Fruit fly (Drosophila melanogaster) ovary, adult (tissue): ENCODE data around the gene CG9590.

Experiments used
- CG17801 ChIP-seq: fragments of 200-800 bp; optimal IDR thresholded peaks from 2 replicates; lab custom pipeline; 2019; ENCODE audit warnings: missing biosample characterization, mild to moderate bottlenecking, missing genetic modification characterization, moderate library complexity; ENCODE audit not compliant: partially characterized antibody

CG9590 gene

dm6 chr3R:15804678-15805077, 18.2 kb downstream of the CG9590 start:
- no peak for TF ChIP-seq CG17801 (GFP tag; lab: Kevin White, UChicago)

DNA sequence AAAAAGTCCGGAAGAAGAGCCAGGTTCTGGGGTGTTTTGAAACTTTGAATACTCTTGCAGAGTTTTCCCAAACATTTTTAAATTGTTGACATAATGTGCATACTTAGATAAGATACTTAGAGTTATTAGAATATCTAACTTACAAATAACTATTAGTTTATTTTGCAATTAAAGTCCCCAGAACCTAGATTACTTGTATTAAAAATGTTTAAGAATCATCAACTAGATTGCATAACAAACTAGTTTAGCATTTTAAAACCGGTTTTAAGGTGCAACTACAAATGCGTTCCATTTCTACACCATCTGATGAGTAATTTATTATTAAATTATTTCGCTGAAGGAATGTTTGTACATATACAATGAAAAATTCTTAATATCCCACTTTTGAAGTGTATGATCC, 19.8 kb downstream of the CG9590 start:
- TF ChIP-seq CG17801 (GFP tag; lab: Kevin White, UChicago) = no peak

DNA sequence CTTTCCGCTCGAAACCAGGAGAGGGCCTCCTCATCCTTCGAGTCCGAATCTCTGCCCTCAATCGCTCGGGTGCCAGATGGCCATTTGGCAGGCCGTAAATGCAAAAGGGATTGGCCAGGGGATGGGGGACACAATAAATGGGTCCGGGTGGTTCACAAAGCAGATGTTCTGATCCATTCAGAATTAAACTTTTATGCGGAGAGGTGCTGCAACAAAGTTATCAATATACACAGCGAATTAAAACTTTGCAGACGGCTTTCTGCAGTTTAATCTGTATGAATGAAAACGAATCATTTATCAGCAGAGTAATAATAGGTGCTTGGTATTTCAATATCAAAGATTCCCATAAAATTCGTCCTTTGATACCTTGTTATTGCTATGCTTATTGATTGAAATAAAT, 20.8 kb downstream of the CG9590 start:
- TF ChIP-seq CG17801 (GFP tag; lab: Kevin White, UChicago) = no peak

- TF ChIP-seq CG17801 (GFP tag; lab: Kevin White, UChicago) = no peak
Observed at dm6 chr3R:15807877-15808381, 21.4 kb downstream of the CG9590 start.

dm6 chr3R:15810369-15810768, 23.9 kb downstream of the CG9590 start:
- no peak for TF ChIP-seq CG17801 (GFP tag; lab: Kevin White, UChicago)

DNA sequence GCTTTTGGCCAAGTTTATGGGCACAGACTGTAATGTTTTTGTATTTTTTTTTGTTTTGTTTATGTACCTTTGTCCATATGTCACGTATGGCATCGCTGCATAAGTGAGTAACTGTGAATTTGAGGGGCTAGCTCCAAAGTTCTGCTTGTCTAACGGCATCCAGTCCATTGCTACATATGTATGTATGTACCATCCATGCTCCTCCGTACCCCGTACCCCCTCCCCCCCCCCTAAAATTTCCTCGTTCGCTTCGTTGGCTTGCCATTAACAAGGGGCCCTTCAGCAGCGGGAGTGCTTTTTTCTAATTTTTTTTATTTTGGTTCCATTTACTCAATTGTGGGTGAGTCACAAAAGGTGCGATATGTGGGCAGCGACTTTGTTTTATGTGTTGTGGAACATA, 27.6 kb downstream of the CG9590 start:
- TF ChIP-seq CG17801 (GFP tag; lab: Kevin White, UChicago) = no peak

- no peak for TF ChIP-seq CG17801 (GFP tag; lab: Kevin White, UChicago)
Observed at dm6 chr3R:15816276-15816675, 29.8 kb downstream of the CG9590 start.

- TF ChIP-seq CG17801 (GFP tag; lab: Kevin White, UChicago) = no peak
Observed at dm6 chr3R:15825521-15825920, 39.0 kb downstream of the CG9590 start, which contains the start of gene CG4576. Gene CG4576 (plus strand): TSS chr3R:15825747.

DNA sequence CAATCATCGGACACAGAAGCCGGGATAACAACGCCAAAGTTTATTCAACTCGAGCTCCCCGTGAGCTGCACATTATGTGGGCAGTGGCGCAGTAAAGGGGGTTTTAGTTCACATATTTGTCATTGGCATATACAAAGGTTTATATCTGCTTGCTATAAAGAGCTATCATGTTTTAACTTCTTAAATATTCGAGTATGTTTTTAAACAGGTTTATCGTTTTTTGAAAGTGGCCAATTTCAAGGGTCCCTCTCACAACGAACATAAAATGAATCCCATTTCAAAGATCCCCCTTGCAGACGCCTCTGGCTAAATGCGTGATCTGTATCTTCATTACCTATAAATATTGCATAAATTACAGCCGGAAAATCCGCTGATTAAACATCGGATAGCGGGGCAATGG, 41.1 kb downstream of the CG9590 start:
- no peak for TF ChIP-seq CG17801 (GFP tag; lab: Kevin White, UChicago)

DNA sequence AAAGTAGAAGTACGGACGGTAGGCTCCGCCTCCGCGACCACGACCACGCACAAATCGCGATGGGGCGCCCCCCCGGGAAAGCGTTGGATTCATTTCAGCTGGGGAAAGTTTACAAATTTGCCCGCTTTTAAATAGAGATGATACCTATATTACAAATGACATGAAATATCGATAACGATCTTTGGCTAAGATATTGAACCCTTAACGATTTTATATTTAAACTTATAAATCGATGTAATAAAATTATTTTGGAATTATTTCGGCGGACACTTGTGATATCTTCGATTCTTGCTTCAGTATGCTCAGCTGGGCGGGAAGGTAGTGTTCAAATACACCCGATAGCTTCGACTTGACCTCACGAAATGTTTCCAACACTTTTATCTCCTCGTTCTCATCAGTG, 46.0 kb downstream of the CG9590 start, which contains the start of gene rec:
TSS of gene rec (minus strand) at position 108 of the 400 bp plus-strand sequence.
- no peak for TF ChIP-seq CG17801 (GFP tag; lab: Kevin White, UChicago)

dm6 chr3R:15833332-15833731, 46.8 kb downstream of the CG9590 start, which contains the start of gene CG43318:
Gene CG43318 (minus strand): TSS chr3R:15833432.
- no peak for TF ChIP-seq CG17801 (GFP tag; lab: Kevin White, UChicago)

- no peak for TF ChIP-seq CG17801 (GFP tag; lab: Kevin White, UChicago)
Observed at dm6 chr3R:15834375-15835031, 48.0 kb downstream of the CG9590 start, which contains the start of the genes CG43317 and Arpc3A. Gene CG43317 (minus strand): TSS chr3R:15834425. Gene Arpc3A (plus strand): TSS chr3R:15834648.

DNA sequence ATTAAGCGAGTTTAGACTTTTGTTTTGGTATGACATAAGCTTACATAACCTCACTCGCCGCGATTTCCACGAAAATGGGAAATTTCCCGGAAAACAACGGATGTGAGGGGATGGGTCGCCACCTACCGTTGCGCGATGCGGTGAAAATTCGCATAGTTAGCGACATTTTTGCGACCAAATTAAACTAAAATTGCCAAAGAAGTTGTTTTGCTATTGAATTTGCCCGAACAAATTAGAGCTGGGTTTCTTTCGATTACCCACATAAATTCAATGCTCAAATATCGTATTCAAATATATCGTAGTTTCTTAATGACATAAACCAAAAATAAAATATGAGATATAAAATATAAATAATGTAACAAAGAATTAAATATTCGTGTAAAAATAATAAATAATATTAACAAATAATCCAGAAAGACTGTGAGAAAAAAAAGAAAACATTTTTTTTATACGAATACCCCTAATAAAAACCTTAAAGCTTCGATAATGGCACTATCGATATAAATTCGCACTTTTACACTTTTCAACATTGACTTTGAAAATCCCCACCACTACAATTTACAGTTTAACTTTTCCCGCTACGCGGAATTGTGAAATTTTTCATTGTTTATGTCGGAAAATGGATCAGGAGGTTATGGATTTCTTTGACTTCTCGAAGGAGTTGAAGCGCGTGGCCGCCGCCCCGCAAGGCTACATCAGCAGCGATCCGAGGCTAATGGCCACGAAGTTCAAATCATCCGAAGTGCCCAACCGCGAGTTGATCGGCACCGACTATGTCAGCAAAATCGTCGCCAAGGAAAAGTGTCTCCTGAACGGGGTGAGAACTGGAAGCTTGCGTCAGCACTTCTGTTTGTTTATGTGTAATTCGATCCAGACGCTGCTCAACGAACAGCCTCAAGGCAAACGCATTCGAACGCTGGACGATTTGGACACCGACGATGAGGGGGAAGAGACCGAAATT, 50.6 kb downstream of the CG9590 start, which contains the start of the genes ND-23 and spn-E:
TSS of gene ND-23 (minus strand) at position 254 of the 961 bp plus-strand sequence.
TSS of gene spn-E (plus strand) at position 556 of the 961 bp plus-strand sequence.
- peak; percentile 77 for TF ChIP-seq CG17801 (GFP tag; lab: Kevin White, UChicago)
